Fruit fly (Drosophila melanogaster): Measurements from ENCODE around the gene Ggt-1.

Gene Ggt-1

DNA sequence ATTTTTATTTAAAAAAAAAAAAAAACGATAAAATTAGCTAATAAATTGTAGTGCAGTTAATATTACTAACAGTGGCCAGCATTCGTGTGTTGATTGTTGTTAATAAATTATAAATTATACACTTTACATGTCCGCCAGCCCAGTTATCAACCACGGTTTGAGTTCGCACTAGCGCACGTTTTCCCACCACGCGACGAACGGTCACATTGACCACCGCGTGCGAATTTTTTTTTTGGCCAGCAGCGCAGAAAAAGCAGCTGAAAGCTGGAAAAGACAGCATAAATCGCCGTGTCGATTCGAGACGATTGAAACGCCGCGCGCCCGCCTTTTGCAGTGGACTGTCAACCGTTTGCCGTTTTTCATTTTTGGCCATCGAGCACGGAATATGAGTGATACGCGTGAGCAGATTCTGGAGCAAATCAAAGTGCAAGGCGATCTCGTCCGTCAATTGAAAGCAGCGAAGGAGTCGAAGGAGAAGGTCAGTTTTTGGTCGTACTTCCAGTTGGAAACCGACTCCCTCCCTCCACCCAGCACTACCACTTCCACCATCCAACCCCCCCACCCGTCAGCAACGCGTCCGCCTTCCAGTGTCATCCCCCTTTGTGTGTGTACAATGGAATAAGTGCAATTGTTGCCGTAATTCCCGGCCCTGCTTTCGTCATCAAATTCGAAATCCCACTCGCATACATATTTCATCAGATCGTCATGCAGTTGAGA, 3.0 kb upstream of the Ggt-1 start, which contains the start of the genes Bx and HisRS:
Gene Bx, plus strand, starts transcription at position 224 of the 717 bp plus-strand sequence.
Gene HisRS, plus strand, starts transcription at position 224 of the 717 bp plus-strand sequence.
- TF ChIP-seq pan (optimal IDR thresholded peaks at IDR 0.05) (no peak), Dll (optimal IDR thresholded peaks at IDR 0.05) (no peak), CG8478 (optimal IDR thresholded peaks at IDR 0.05) (no peak), usp (GFP tag; optimal IDR thresholded peaks at IDR 0.05) (no peak), EcR (GFP tag; optimal IDR thresholded peaks at IDR 0.05) (no peak), psq (optimal IDR thresholded peaks at IDR 0.05) (no peak)

DNA sequence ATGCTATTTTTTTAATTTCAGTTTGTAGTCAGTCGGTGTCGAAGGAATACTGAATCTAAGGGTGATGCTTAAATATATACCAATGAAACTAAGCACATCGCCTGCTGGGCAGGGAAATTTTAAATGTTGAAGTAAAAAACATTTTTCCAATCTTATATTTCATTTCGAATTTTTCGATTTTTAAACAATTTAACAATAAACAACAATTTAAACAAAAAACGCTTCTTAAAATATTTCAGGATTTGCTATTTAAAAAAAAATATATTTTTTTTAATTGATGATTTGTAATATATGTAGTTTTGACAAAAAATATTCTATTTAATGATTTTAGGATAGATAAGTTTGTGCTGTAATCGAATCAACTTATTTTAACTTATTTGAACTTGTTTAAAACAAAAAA, 2.4 kb upstream of the Ggt-1 start, which contains the start of gene CG6470:
Gene CG6470, minus strand, starts transcription at position 101 of the 400 bp plus-strand sequence.
- TF ChIP-seq usp (GFP tag; optimal IDR thresholded peaks at IDR 0.05), result no peak
- no peak for TF ChIP-seq CG8478 (optimal IDR thresholded peaks at IDR 0.05)
- TF ChIP-seq psq (optimal IDR thresholded peaks at IDR 0.05), result no peak
- no peak for TF ChIP-seq Dll (optimal IDR thresholded peaks at IDR 0.05)
- no peak for TF ChIP-seq EcR (GFP tag; optimal IDR thresholded peaks at IDR 0.05)
- TF ChIP-seq pan (optimal IDR thresholded peaks at IDR 0.05), result no peak

DNA sequence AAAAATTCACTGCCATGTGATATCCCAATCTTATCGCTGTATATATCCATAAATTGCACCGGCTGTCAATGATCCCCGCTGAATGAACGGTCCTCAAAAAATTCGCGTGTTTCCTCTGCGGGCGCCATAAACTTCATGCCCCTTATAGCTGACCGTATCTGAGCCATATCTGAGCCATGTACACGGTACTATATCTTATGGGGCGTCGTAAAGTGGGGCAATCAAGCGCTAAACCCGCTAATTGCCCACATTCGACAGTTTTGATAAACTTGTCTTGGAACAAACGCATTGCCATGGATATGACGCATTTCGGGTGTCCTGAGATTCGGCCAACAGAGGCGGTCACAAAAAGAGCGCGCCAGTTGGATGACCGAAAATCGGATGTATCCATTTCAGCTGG, 1.4 kb downstream of the Ggt-1 start:
- TF ChIP-seq psq (optimal IDR thresholded peaks at IDR 0.05), result no peak
- no peak for TF ChIP-seq pan (optimal IDR thresholded peaks at IDR 0.05)
- no peak for TF ChIP-seq CG8478 (optimal IDR thresholded peaks at IDR 0.05)
- no peak for TF ChIP-seq EcR (GFP tag; optimal IDR thresholded peaks at IDR 0.05)

DNA sequence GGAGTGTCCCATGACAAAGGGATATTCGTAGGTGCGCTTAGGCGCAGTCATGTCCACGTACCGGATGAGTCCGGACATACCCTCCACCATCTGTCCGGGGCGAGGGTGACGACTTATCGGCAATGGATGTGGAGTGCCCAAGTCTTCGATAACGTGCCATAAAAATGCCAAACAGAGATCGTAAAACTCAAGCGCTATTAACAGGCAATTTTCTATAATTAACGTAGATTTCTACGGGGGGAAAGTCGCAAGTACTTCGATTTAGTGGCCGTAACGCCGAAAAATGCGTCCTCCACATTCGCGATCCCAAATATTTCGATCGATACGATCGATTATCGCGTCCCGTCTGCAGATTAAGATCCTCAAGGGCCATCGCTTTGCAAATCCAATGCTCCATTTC, 2.9 kb downstream of the Ggt-1 start:
- TF ChIP-seq EcR (GFP tag; optimal IDR thresholded peaks at IDR 0.05), result no peak

DNA sequence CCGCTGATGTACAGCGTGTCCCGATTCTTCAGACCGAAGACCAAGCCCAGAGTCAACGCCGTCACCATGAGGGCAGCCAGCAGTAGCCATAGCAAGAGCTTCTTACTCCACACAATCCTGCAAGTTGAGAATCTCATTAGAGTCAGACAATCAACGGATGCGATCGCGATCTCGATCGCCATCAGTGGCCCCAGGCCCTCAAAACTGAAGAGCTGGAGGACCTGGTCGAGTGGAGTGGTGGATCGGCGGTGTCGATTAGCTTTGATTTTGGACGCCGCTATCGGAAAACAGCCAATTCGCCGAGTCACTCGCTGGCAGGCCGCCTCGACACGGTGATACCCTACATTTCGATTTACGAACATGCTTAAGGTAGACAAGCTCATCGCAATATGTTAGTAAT, 3.8 kb downstream of the Ggt-1 start:
- TF ChIP-seq EcR (GFP tag; optimal IDR thresholded peaks at IDR 0.05) (no peak), Dll (optimal IDR thresholded peaks at IDR 0.05) (no peak), CG8478 (optimal IDR thresholded peaks at IDR 0.05) (no peak), psq (optimal IDR thresholded peaks at IDR 0.05) (no peak), pan (optimal IDR thresholded peaks at IDR 0.05) (no peak), usp (GFP tag; optimal IDR thresholded peaks at IDR 0.05) (no peak)

DNA sequence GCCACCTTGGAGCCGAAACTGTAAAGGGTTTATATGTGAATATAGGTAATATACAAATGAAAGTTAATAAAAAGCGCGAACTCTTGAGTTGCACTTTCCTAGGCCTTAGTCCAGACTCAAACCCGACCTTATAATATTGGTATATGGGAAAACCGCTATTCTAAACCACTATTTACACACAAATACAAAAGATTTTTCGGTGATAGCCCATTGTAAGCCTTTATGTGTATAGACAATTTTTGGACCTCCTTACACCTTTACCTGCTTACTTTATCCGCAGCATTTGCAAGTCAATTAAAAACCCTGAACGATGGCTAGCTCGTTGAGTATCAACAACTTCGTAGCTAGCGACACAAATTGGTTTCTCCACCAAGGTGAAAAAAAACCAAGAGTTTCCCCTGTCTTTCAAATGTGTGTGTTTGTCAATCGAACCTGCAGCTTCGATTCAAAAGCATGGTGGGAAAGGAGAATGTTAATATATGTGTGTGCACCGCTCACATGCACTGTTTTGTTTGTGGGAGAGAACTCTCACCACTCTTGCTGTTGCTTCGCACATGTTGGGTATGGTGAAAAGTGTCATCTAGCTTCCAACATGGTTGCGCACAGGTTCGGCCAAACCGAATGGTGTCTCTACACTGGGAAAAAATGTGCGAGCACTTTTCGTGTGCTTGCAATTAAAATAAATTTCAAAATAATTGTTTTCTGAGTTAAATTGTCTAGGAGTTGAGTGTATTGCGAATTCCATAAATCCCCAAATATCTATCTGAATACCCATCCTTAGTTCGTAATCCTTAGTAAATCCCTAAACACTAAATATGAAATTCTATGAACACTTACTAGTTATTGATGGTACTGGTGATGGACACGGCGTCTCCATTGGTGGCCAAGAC, 5.4 kb downstream of the Ggt-1 start:
- no peak for TF ChIP-seq psq (optimal IDR thresholded peaks at IDR 0.05)
- no peak for TF ChIP-seq usp (GFP tag; optimal IDR thresholded peaks at IDR 0.05)
- no peak for TF ChIP-seq CG8478 (optimal IDR thresholded peaks at IDR 0.05)
- no peak for TF ChIP-seq EcR (GFP tag; optimal IDR thresholded peaks at IDR 0.05)
- no peak for TF ChIP-seq pan (optimal IDR thresholded peaks at IDR 0.05)
- no peak for TF ChIP-seq Dll (optimal IDR thresholded peaks at IDR 0.05)

DNA sequence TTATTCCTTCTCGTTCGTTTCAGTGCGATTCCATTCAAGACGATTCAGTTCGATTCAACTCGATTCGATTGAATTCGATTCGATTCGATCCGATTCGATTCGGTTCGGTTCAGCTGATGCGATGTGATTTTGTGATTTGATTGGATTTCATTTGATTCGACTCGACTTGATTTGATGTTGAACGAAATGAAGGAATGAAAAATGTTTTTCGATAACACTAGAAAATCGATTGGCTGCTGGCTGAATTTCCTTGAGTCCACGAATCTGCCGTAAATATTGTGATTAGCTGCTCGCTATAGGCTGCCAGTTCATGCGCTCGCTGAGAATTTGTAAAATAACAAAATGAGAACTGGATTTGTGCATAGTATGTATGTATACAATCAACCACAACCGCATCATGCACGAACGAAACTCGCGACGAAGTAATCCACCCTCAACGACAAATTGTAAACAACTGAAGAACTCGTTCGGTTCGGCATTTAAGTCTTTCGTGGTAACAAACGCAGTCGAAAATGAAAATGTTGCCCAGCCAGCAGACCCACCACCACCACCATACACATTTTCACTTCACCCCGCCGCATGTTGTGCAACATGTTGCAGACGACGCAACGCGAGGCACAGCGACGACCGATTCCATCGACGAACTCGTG, 7.2 kb downstream of the Ggt-1 start, which contains the start of gene Wnt5:
Gene Wnt5, minus strand, starts transcription at position 458 of the 650 bp plus-strand sequence.
- TF ChIP-seq psq (optimal IDR thresholded peaks at IDR 0.05) (no peak), Dll (optimal IDR thresholded peaks at IDR 0.05) (no peak), CG8478 (optimal IDR thresholded peaks at IDR 0.05) (no peak), pan (optimal IDR thresholded peaks at IDR 0.05) (no peak), EcR (GFP tag; optimal IDR thresholded peaks at IDR 0.05) (no peak), usp (GFP tag; optimal IDR thresholded peaks at IDR 0.05) (no peak)

DNA sequence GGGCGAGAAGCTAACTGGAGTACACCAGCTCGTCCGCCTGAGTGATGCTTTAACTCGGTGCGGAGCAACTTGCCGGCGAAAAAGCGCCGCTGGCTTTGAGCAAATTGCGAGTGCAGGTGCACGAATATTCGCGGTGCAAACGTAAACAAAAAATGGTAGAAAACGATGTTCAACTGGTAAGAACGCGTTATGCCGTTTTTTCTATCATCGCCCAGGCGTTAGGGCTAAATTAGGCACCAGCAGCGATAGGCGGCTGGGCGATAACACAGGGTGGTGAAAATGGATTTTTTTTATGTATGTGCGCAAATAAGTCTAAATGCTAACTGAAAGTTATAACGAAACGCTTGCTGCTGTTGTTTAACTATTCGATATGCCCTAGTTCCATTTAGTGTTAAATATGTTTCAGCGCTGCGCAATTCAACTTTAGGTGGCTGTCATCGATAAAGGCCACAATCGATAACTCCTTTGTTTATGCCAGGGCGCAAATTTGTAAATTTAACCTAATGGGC, 12.6 kb downstream of the Ggt-1 start, which contains the start of the genes Pgant7 and Xrcc2:
Gene Pgant7, minus strand, starts transcription at position 308 of the 509 bp plus-strand sequence.
Gene Xrcc2, plus strand, starts transcription at position 449 of the 509 bp plus-strand sequence.
- TF ChIP-seq usp (GFP tag; optimal IDR thresholded peaks at IDR 0.05) (no peak), CG8478 (optimal IDR thresholded peaks at IDR 0.05) (no peak), EcR (GFP tag; optimal IDR thresholded peaks at IDR 0.05) (no peak), psq (optimal IDR thresholded peaks at IDR 0.05) (no peak), pan (optimal IDR thresholded peaks at IDR 0.05) (peak; percentile 33), Dll (optimal IDR thresholded peaks at IDR 0.05) (no peak)

DNA sequence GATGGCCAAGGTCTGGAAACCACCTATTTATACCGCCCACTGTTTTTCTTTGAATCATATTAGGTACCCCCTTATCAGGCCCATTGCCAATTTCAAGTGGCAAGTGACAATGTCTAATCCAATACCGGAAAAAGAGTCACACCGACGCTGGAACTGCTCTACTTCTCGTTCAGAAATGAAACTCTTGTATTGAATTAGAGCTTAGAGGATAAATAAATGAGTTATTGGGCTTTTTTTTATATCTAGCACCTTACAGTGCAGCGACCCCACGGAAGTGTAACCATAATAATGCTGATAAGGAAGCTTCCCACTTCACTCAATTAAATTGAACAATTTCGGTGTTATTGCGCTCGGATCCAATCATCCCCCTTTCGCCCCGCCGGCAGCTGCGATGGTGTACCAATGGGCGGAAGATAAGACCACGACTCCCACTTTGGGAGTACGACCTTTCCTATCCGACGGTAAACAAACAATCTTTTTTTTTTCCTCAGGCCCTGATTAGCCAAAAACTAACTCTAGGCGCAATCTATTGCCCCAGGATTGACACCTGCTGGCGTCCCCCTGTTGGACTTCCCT, 18.1 kb downstream of the Ggt-1 start, which contains the start of gene CG15043:
Gene CG15043, minus strand, starts transcription at position 4 of the 576 bp plus-strand sequence.
- TF ChIP-seq Dll (optimal IDR thresholded peaks at IDR 0.05) (no peak), psq (optimal IDR thresholded peaks at IDR 0.05) (no peak), pan (optimal IDR thresholded peaks at IDR 0.05) (no peak), EcR (GFP tag; optimal IDR thresholded peaks at IDR 0.05) (no peak), usp (GFP tag; optimal IDR thresholded peaks at IDR 0.05) (no peak), CG8478 (optimal IDR thresholded peaks at IDR 0.05) (no peak)

DNA sequence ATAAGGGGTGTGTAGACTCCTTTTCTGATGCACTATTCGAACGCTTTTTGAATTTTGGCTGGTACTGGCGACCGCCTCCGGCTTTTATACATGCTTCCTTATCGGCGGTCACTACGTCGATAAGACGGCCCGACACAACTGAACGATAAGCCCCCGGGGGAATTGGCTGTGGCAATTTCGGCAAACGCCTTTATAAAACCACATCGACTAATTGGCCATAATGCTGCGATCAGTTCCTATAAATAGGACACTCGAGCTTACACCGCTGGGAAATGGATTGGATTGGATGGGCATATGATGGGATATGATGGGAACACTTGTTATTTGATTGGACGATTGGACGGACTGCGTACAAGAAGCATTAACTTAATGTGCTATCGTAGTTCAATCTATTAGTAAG, 20.4 kb downstream of the Ggt-1 start, which contains the start of gene CG15044:
Gene CG15044, minus strand, starts transcription at position 66 of the 400 bp plus-strand sequence.
- TF ChIP-seq CG8478 (optimal IDR thresholded peaks at IDR 0.05) (no peak), usp (GFP tag; optimal IDR thresholded peaks at IDR 0.05) (no peak), psq (optimal IDR thresholded peaks at IDR 0.05) (no peak), pan (optimal IDR thresholded peaks at IDR 0.05) (no peak), EcR (GFP tag; optimal IDR thresholded peaks at IDR 0.05) (no peak)

DNA sequence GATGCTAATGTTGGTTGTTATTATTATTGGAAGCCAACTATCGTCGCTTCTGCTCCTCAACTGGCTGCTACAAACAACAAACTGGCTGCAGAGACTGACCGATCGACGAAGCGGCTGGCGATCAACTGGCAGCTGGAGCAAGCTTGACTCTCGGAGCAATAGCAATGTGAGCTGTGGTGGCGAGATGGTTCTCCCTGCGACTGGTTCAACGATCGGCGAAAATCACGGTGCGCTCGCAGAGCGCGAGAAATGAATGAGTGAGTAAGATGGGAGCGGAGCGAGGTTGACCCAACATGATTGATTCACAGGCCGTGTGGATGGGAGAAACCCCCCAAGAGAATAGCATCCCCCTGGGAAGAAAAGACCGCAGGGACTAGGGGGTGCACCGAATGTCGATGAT, 22.8 kb downstream of the Ggt-1 start, which contains the start of gene CG15046:
Gene CG15046, minus strand, starts transcription at position 112 of the 400 bp plus-strand sequence.
- TF ChIP-seq Dll (optimal IDR thresholded peaks at IDR 0.05), result peak; percentile 64
- TF ChIP-seq psq (optimal IDR thresholded peaks at IDR 0.05), result no peak
